Worm (Caenorhabditis elegans): ENCODE results near the gene ulp-1.
A peak's percentile ranks its signal among the peaks of the same experiment; 100 is the strongest.

DNA sequence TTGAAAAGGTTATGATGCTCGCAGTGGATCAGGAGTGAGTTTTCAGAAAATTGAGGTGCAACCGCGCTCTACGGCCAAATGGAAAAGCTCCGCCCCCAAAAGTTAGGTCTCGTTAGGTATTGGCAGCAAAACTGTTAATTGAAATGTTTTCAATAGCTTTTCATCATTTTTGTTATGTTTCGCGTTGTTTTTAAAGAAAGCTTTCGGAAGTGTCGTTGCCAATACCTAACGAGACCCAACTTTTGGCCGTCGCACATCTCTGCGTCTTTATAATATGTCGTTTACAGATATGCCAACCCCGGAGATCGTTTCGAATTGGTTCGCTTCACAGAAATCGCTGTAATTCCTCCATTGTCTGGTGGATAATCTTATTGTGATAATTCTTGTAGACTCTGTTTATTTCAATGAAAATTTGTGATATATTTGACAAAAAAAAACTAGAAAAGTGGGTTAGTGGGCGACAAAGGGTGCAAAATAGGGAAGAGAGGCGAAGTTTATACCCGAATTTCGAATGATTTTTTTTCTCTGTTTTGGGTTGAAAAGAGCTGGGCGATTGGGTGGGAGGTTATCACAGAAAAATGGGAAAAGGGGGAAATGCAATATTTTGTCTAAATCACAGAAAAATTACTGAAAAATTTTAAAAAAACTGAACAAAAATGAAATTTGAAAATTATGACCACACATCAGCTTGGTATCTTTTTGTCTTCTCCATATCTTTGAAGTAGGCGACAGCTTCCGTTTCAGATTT is 26.9 kb upstream of the ulp-1 start:
- peak; percentile 65 for TF ChIP-seq aly-2 (tag; optimal IDR thresholded peaks at IDR 0.05)
- no peak for TF ChIP-seq snpc-4 (tag; optimal IDR thresholded peaks at IDR 0.05)
- TF ChIP-seq unc-62 (GFP tag; optimal IDR thresholded peaks at IDR 0.05): no peak
- no peak for TF ChIP-seq sup-37 (GFP tag; optimal IDR thresholded peaks at IDR 0.05)
- TF ChIP-seq elt-2 (tag; optimal IDR thresholded peaks at IDR 0.05): peak; percentile 5
- no peak for TF ChIP-seq pax-3 (tag; optimal IDR thresholded peaks at IDR 0.05)
- no peak for TF ChIP-seq ztf-11 (tag; optimal IDR thresholded peaks at IDR 0.05)
- no peak for TF ChIP-seq unc-130 (tag; optimal IDR thresholded peaks at IDR 0.05)
- TF ChIP-seq snu-23 (GFP tag; optimal IDR thresholded peaks at IDR 0.05): no peak

All from whole organism, L1 larva.